Fruit fly (Drosophila melanogaster): ENCODE data around the gene Ype.

Ype gene

DNA sequence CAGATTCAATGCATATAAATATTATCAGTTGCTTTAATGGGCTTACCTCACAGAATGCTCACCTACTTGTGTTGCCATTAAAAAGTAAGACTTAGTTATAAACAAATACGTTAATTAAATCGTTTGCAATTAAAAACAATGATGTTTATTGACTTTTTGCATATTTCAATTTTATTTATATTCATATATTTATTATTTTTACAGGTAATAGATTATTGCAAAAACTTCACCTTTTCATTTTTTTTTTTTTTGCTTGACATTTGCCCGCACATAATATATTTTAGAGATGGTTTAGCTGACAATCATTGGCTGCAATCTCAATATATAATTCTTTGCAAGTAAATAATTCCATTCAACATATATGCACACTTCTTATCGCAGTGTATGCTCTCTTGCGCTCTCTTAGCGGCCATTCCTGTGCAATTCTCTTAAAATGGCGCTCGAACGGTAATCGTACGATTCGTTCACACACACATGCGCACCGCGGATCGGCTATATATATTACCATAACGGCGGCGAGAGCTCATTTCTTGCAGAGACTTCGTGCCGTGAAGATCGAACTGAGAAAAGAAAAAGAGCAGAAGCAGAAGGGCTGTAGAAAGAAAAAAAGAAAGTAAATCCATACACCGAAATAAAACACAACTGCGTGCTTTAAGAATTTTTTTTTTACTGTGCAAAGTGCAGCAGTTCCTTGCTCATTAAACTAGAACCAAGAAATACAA is 9.3 kb upstream of the Ype start, which contains the start of gene Bcat (continued):
- TF ChIP-seq eyg (GFP tag; optimal IDR thresholded peaks at IDR 0.05) (no peak), CG11093 (GFP tag; IDR thresholded peaks at IDR 0.05) (no peak), CG8478 (optimal IDR thresholded peaks at IDR 0.05) (no peak), row (GFP tag; IDR thresholded peaks at IDR 0.05) (peak; percentile 76), gfzf (GFP tag; optimal IDR thresholded peaks at IDR 0.05) (no peak), jumu (GFP tag; optimal IDR thresholded peaks at IDR 0.05) (no peak), CG16813 (GFP tag; IDR thresholded peaks at IDR 0.05; ENCODE audit: partially characterized antibody) (no peak), ash1 (GFP tag; optimal IDR thresholded peaks at IDR 0.05) (no peak), psq (GFP tag; optimal IDR thresholded peaks at IDR 0.05) (peak; percentile 13), CG11696 (GFP tag; IDR thresholded peaks at IDR 0.05) (no peak), CG1792 (GFP tag; optimal IDR thresholded peaks at IDR 0.05) (no peak), CG12769 (tag; optimal IDR thresholded peaks at IDR 0.05) (no peak), CG6765 (GFP tag; optimal IDR thresholded peaks at IDR 0.05) (peak; percentile 75), CG18011 (GFP tag; optimal IDR thresholded peaks at IDR 0.05) (peak; percentile 32), sisA (GFP tag; IDR thresholded peaks at IDR 0.05) (peak; percentile 18; the same call in 1 of the 2 replicates), CG12071 (GFP tag; optimal IDR thresholded peaks at IDR 0.05) (peak; percentile 9), gsb (GFP tag; IDR thresholded peaks at IDR 0.05) (0 out of 2 replicates have a peak, but pooled peaks have one; percentile 41), Dbx (GFP tag; IDR thresholded peaks at IDR 0.05) (peak; percentile 39; the same call in 1 of the 3 replicates), CG12744 (GFP tag; optimal IDR thresholded peaks at IDR 0.05) (no peak), CG17568 (GFP tag; optimal IDR thresholded peaks at IDR 0.05) (no peak), CG5180 (GFP tag; optimal IDR thresholded peaks at IDR 0.05) (peak; percentile 44), dmrt99B (tag; optimal IDR thresholded peaks at IDR 0.05) (peak; percentile 80), croc (GFP tag; conservative IDR thresholded peaks at IDR 0.05) (no peak; the same call in 2 of the 3 replicates), NfI (GFP tag; optimal IDR thresholded peaks at IDR 0.05) (peak; percentile 77), CG18262 (tag; optimal IDR thresholded peaks at IDR 0.05) (peak; percentile 74), CG7786 (GFP tag; optimal IDR thresholded peaks at IDR 0.05) (peak; percentile 19), sens-2 (GFP tag; IDR thresholded peaks at IDR 0.05) (no peak), chinmo (GFP tag; IDR thresholded peaks at IDR 0.05; ENCODE audit: partially characterized antibody) (peak; percentile 68; the same call in 1 of the 4 replicates), ab (GFP tag; optimal IDR thresholded peaks at IDR 0.05) (no peak), CG11560 (tag; IDR thresholded peaks at IDR 0.05) (no peak), Pdp1 (GFP tag; optimal IDR thresholded peaks at IDR 0.05) (peak; percentile 10 to 42), corto (GFP tag; optimal IDR thresholded peaks at IDR 0.05) (no peak), CG15269 (tag; optimal IDR thresholded peaks at IDR 0.05) (peak; percentile 84), en (GFP tag; optimal IDR thresholded peaks at IDR 0.05) (no peak), abd-A (tag; optimal IDR thresholded peaks at IDR 0.05) (no peak), Doc2 (GFP tag; IDR thresholded peaks at IDR 0.05) (no peak), mirr (GFP tag; optimal IDR thresholded peaks at IDR 0.05) (peak; percentile 16), CG1602 (GFP tag; optimal IDR thresholded peaks at IDR 0.05) (peak; percentile 53), CG31224 (GFP tag; IDR thresholded peaks at IDR 0.05) (peak; percentile 52; the same call in 1 of the 2 replicates), Myb (GFP tag; optimal IDR thresholded peaks at IDR 0.05) (no peak), Fer1 (GFP tag; optimal IDR thresholded peaks at IDR 0.05) (peak; percentile 64), CG1647 (GFP tag; optimal IDR thresholded peaks at IDR 0.05) (no peak), CG16815 (GFP tag; optimal IDR thresholded peaks at IDR 0.05) (peak; percentile 60), TFAM (GFP tag; optimal IDR thresholded peaks at IDR 0.05) (no peak), CG3838 (GFP tag; optimal IDR thresholded peaks at IDR 0.05) (no peak), CG14860 (GFP tag; IDR thresholded peaks at IDR 0.05; ENCODE audit: partially characterized antibody) (no peak), CG2129 (GFP tag; IDR thresholded peaks at IDR 0.05; ENCODE audit: partially characterized antibody) (no peak), cg (GFP tag; optimal IDR thresholded peaks at IDR 0.05) (peak; percentile 65), CG31441 (GFP tag; IDR thresholded peaks at IDR 0.05) (peak; percentile 82)
